Fruit fly (Drosophila melanogaster): Measurements from ENCODE around the gene Usp1.

The Usp1 gene

dm6 chr3R:29218001-29218400, 11.0 kb upstream of the Usp1 start:
- no peak for TF ChIP-seq psq (optimal IDR thresholded peaks at IDR 0.05)
- TF ChIP-seq Sin3A (optimal IDR thresholded peaks at IDR 0.05), result no peak
- no peak for TF ChIP-seq ttk (optimal IDR thresholded peaks at IDR 0.05)
- no peak for TF ChIP-seq insv (optimal IDR thresholded peaks at IDR 0.05)
- TF ChIP-seq Myc (optimal IDR thresholded peaks at IDR 0.05), result no peak
- no peak for TF ChIP-seq h (optimal IDR thresholded peaks at IDR 0.05)

dm6 chr3R:29219948-29220347, 9.0 kb upstream of the Usp1 start, which contains the start of gene eEF1gamma:
TSS of gene eEF1gamma (plus strand) at chr3R:29220172.
- TF ChIP-seq Sin3A (optimal IDR thresholded peaks at IDR 0.05), result no peak
- no peak for TF ChIP-seq ttk (optimal IDR thresholded peaks at IDR 0.05)
- TF ChIP-seq h (optimal IDR thresholded peaks at IDR 0.05), result no peak
- TF ChIP-seq insv (optimal IDR thresholded peaks at IDR 0.05), result no peak
- TF ChIP-seq psq (optimal IDR thresholded peaks at IDR 0.05), result no peak
- TF ChIP-seq Myc (optimal IDR thresholded peaks at IDR 0.05), result no peak

- no peak for TF ChIP-seq Sin3A (optimal IDR thresholded peaks at IDR 0.05)
- TF ChIP-seq Myc (optimal IDR thresholded peaks at IDR 0.05), result no peak
- no peak for TF ChIP-seq h (optimal IDR thresholded peaks at IDR 0.05)
- no peak for TF ChIP-seq ttk (optimal IDR thresholded peaks at IDR 0.05)
- no peak for TF ChIP-seq insv (optimal IDR thresholded peaks at IDR 0.05)
- TF ChIP-seq psq (optimal IDR thresholded peaks at IDR 0.05), result no peak
These were observed 8.4 kb upstream of the Usp1 start for dm6 chr3R:29220585-29220984.

- TF ChIP-seq h (optimal IDR thresholded peaks at IDR 0.05) (no peak), ttk (optimal IDR thresholded peaks at IDR 0.05) (peak; percentile 96)
These were observed 7.8 kb upstream of the Usp1 start for dm6 chr3R:29221168-29221567.

- TF ChIP-seq Myc (optimal IDR thresholded peaks at IDR 0.05) (no peak), Sin3A (optimal IDR thresholded peaks at IDR 0.05) (no peak), insv (optimal IDR thresholded peaks at IDR 0.05) (no peak), ttk (optimal IDR thresholded peaks at IDR 0.05) (no peak), psq (optimal IDR thresholded peaks at IDR 0.05) (no peak)
These were observed 5.8 kb upstream of the Usp1 start, which contains the start of the genes Cisd2 and Brd8 for dm6 chr3R:29222891-29223842. TSS of gene Cisd2 (minus strand) at chr3R:29223428. TSS of gene Brd8 (plus strand) at chr3R:29223485.

dm6 chr3R:29227675-29228211, 1.2 kb upstream of the Usp1 start, which contains the start of gene CG14507:
TSS of gene CG14507 (minus strand) at chr3R:29227725.
- TF ChIP-seq psq (optimal IDR thresholded peaks at IDR 0.05), result no peak
- no peak for TF ChIP-seq Myc (optimal IDR thresholded peaks at IDR 0.05)
- TF ChIP-seq insv (optimal IDR thresholded peaks at IDR 0.05), result no peak
- TF ChIP-seq Sin3A (optimal IDR thresholded peaks at IDR 0.05), result no peak
- TF ChIP-seq ttk (optimal IDR thresholded peaks at IDR 0.05), result no peak
- no peak for TF ChIP-seq h (optimal IDR thresholded peaks at IDR 0.05)

- TF ChIP-seq insv (optimal IDR thresholded peaks at IDR 0.05) (no peak), psq (optimal IDR thresholded peaks at IDR 0.05) (no peak), ttk (optimal IDR thresholded peaks at IDR 0.05) (peak; percentile 80)
These were observed 997 bp downstream of the Usp1 start for dm6 chr3R:29229958-29230357.

dm6 chr3R:29230552-29231102, 1.7 kb downstream of the Usp1 start:
- TF ChIP-seq Sin3A (optimal IDR thresholded peaks at IDR 0.05) (no peak), h (optimal IDR thresholded peaks at IDR 0.05) (no peak), insv (optimal IDR thresholded peaks at IDR 0.05) (no peak), psq (optimal IDR thresholded peaks at IDR 0.05) (no peak), ttk (optimal IDR thresholded peaks at IDR 0.05) (no peak)

dm6 chr3R:29238623-29239022, 9.7 kb downstream of the Usp1 start, which contains the start of gene CG11951:
TSS of gene CG11951 (minus strand) at chr3R:29238723.
- no peak for TF ChIP-seq ttk (optimal IDR thresholded peaks at IDR 0.05)
- no peak for TF ChIP-seq Sin3A (optimal IDR thresholded peaks at IDR 0.05)
- TF ChIP-seq h (optimal IDR thresholded peaks at IDR 0.05), result no peak
- TF ChIP-seq Myc (optimal IDR thresholded peaks at IDR 0.05), result no peak
- TF ChIP-seq psq (optimal IDR thresholded peaks at IDR 0.05), result no peak
- TF ChIP-seq insv (optimal IDR thresholded peaks at IDR 0.05), result no peak

dm6 chr3R:29244727-29245126, 15.8 kb downstream of the Usp1 start, which contains the start of gene CG31445:
TSS of gene CG31445 (minus strand) at chr3R:29244827.
- no peak for TF ChIP-seq Sin3A (optimal IDR thresholded peaks at IDR 0.05)
- no peak for TF ChIP-seq Myc (optimal IDR thresholded peaks at IDR 0.05)
- TF ChIP-seq insv (optimal IDR thresholded peaks at IDR 0.05), result no peak
- no peak for TF ChIP-seq psq (optimal IDR thresholded peaks at IDR 0.05)
- no peak for TF ChIP-seq ttk (optimal IDR thresholded peaks at IDR 0.05)
- TF ChIP-seq h (optimal IDR thresholded peaks at IDR 0.05), result no peak

dm6 chr3R:29250272-29251018, 21.5 kb downstream of the Usp1 start, which contains the start of gene SP1029:
TSS of gene SP1029 (minus strand) at chr3R:29250451.
- TF ChIP-seq Sin3A (optimal IDR thresholded peaks at IDR 0.05) (no peak), ttk (optimal IDR thresholded peaks at IDR 0.05) (no peak), h (optimal IDR thresholded peaks at IDR 0.05) (no peak), psq (optimal IDR thresholded peaks at IDR 0.05) (no peak), Myc (optimal IDR thresholded peaks at IDR 0.05) (no peak), insv (optimal IDR thresholded peaks at IDR 0.05) (no peak)

Data from Kc167 (cell line).